Worm (Caenorhabditis elegans) whole organism, L4/young adult: ENCODE measurements around the gene acs-11.
A peak's percentile ranks its signal among the peaks of the same experiment; 100 is the strongest.

ENCODE experiments used
- W03F9.2 ChIP-seq: fragments of 150-350 bp; optimal IDR thresholded peaks from 2 replicates; lab custom pipeline; 2014; ENCODE audit warnings: missing biosample characterization, missing genetic modification characterization
- dao-5 ChIP-seq: sonication (generic microtip); optimal IDR thresholded peaks from 2 replicates; lab custom pipeline; 2016; ENCODE audit warnings: missing genotype, missing genetic modification characterization, moderate library complexity, missing compliant biosample characterization
- him-1 ChIP-seq: sonication (generic microtip); optimal IDR thresholded peaks from 2 replicates; lab custom pipeline; 2016; ENCODE audit warnings: missing genotype, missing genetic modification reagents, missing genetic modification characterization, missing compliant biosample characterization

Gene acs-11

DNA sequence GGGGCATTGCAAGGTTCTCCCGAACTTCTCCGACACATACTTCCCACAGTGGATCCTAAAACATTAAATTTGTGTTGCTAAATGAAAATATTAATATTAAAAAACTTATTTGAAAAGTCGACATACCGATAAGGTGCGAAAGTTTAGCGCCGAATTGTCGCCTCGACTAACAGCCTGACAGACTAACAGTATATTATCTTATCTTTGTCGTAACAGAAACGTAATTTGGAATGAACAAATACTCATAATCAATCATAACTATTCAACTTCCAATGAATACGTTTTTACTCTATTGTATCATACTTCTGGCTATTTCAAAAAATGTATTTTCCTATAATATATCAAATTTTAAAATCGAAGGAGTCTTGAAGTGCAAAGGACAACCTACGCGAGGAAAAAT is 35.0 kb downstream of the acs-11 start, which contains the start of gene F26G1.11:
Gene F26G1.11, plus strand, starts transcription at position 205 of the 400 bp plus-strand sequence.
- TF ChIP-seq him-1 (tag; lab: Kevin White, UChicago) (no peak), dao-5 (tag; lab: Kevin White, UChicago) (no peak), W03F9.2 (tag; lab: Kevin White, UChicago) (no peak)

- TF ChIP-seq him-1 (tag; lab: Kevin White, UChicago) (no peak), dao-5 (tag; lab: Kevin White, UChicago) (no peak), W03F9.2 (tag; lab: Kevin White, UChicago) (no peak)
Measured at ce11 chrII:4779753-4780152, 37.8 kb downstream of the acs-11 start.

DNA sequence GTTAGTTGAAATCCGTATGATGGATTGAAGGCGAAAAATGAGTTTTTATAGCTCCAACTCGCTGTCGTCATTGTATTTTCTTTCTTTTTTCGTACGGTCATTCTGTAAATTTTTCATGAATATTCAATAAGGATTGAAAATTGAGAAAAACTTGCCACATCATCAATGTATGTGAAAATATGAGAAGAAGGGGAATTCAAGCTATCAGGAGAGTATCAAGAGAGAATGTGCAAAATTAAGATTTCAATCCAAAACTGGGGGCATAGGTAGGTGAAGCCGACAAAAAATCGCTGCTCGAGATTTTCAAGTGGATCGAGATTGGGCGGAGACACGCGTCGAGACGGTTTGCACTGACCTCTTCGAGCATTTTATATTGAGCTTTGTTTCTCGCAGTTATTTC is 42.5 kb downstream of the acs-11 start, which contains the start of gene nep-12:
Gene nep-12, minus strand, starts transcription at position 101 of the 400 bp plus-strand sequence.
- TF ChIP-seq dao-5 (tag; lab: Kevin White, UChicago) (no peak), W03F9.2 (tag; lab: Kevin White, UChicago) (no peak), him-1 (tag; lab: Kevin White, UChicago) (no peak)

DNA sequence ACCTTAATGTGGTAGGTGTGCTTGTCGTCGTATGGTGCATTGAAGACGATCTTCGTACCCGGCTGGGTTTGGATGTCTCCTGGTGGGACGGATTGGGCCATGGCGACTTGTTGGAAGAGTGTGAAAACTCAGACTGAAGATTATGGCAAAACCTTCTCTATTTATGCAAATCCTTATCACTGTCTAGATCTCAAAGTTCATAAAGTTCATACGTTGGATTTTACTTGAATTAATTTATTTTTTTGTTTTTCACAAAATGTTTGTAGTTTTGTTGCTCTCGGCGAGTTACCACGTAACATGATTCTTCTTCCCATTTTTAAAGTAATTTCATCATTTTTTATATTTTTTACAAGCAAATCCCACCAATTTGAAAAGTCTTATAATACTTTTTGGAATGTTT is 44.2 kb downstream of the acs-11 start, which contains the start of gene msp-3:
Gene msp-3, minus strand, starts transcription at position 101 of the 400 bp plus-strand sequence.
- no peak for TF ChIP-seq W03F9.2 (tag; lab: Kevin White, UChicago)
- no peak for TF ChIP-seq him-1 (tag; lab: Kevin White, UChicago)
- no peak for TF ChIP-seq dao-5 (tag; lab: Kevin White, UChicago)

DNA sequence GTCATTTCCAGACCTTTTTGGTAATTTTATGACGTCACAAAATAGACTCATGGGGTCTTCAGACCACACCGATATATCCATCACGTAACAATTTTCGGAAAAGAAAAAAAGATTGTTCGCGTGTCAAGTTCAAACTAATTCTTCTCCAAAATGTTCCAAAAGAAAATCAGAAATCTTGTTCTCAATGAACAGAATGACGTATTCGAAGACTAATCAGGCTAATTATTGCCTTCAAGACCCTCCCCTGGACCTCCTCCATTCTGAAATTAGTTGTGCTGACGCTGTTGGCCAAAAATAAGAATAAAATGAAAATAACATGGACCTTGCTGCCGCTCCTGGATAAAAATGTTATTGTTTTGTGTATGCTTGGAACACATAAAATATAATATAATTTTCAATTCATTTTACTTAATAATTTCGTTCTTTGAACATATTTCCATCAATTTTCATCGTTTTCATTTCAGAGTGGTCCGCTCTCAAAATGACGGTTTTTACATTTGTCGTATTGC is 48.0 kb downstream of the acs-11 start, which contains the start of gene F26G1.15:
Gene F26G1.15, plus strand, starts transcription at position 459 of the 509 bp plus-strand sequence.
- TF ChIP-seq him-1 (tag; lab: Kevin White, UChicago) = no peak
- no peak for TF ChIP-seq W03F9.2 (tag; lab: Kevin White, UChicago)
- TF ChIP-seq dao-5 (tag; lab: Kevin White, UChicago) = no peak

- TF ChIP-seq dao-5 (tag; lab: Kevin White, UChicago) (no peak), him-1 (tag; lab: Kevin White, UChicago) (no peak)
Measured at ce11 chrII:4790687-4791086, 48.8 kb downstream of the acs-11 start.

DNA sequence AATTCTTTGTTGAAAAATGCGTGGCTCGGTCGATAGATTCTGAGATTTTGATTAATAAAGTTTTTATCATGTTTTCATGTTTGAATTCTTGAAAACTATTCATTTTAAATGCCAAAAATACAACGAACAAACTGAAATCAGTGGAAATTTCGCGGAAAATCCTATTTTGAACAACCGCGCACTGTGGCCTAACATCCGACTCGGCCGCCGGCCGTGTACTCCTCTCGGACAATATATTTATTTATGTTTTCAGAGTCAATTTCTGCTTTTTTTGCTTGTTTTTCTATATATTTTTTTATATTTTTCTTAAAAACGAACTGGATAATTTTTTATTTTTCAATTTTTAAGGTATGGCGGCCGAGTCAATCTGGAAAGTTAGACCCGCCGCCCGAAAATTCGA is 49.3 kb downstream of the acs-11 start, which contains the start of gene F26G1.1:
Gene F26G1.1, plus strand, starts transcription at position 347 of the 400 bp plus-strand sequence.
- TF ChIP-seq dao-5 (tag; lab: Kevin White, UChicago) = no peak
- peak; percentile 22 for TF ChIP-seq W03F9.2 (tag; lab: Kevin White, UChicago)
- TF ChIP-seq him-1 (tag; lab: Kevin White, UChicago) = peak; percentile 3

DNA sequence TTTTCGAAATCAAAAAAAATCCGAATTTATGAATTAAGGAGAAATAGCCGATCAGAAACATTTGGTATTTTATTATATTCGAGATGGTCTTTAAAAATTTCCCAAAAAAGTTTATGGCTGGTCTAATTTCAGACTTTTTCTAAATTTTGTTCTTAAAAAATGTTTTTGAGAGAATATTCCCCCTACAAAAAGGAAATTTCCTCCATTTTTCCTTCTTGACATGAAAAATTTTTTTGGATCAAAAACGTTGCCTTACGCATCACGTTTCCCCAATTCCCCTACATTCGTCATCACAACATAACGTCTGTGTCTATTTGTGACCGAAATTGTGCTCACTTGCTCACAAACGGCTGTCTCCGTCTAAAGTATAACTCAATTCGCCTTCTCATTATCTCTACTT is 51.4 kb downstream of the acs-11 start:
- TF ChIP-seq W03F9.2 (tag; lab: Kevin White, UChicago) = no peak
- no peak for TF ChIP-seq him-1 (tag; lab: Kevin White, UChicago)
- TF ChIP-seq dao-5 (tag; lab: Kevin White, UChicago) = no peak
